Worm (Caenorhabditis elegans): ENCODE results near the gene K01C8.2.

Gene K01C8.2

DNA sequence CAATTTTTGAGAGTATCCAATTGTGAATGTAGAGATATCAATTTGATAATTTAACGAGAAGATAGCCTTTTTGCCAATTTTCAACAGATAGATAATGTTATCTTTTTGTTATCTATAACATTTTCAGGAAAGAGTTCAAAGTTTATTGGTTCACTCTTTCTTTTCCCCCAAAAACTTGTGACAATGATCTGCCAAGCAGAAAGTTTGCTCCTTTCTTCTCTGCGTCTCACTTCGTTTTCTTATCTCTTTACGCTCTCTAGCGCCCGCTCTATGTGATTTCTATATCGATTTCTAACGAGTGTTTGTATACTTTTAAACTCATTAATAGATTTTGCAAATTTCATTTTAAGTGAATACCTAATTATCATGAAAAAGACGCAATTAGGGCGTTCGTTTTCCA lies 42.8 kb downstream of the K01C8.2 start:
- peak; percentile 49; the same call in 1 of the 2 replicates for TF ChIP-seq hmg-1.2 (GFP tag; IDR thresholded peaks at IDR 0.05)
- TF ChIP-seq ekl-4 (GFP tag; IDR thresholded peaks at IDR 0.05), result peak; percentile 14; the same call in 1 of the 2 replicates
- no peak for TF ChIP-seq efl-1 (GFP tag; optimal IDR thresholded peaks at IDR 0.05)
- TF ChIP-seq lin-54 (GFP tag; optimal IDR thresholded peaks at IDR 0.05), result peak; percentile 13
- no peak for TF ChIP-seq ztf-25 (GFP tag; IDR thresholded peaks at IDR 0.05)
- 0 out of 2 replicates have a peak, but pooled peaks have one; percentile 16 for TF ChIP-seq Y79H2A.3 (GFP tag; conservative IDR thresholded peaks at IDR 0.05)
- TF ChIP-seq B0336.3 (GFP tag; IDR thresholded peaks at IDR 0.05), result no peak
- TF ChIP-seq B0019.2 (GFP tag; conservative IDR thresholded peaks at IDR 0.05), result no peak
- TF ChIP-seq nhr-80 (tag; optimal IDR thresholded peaks at IDR 0.05), result peak; percentile 44
- TF ChIP-seq hmg-20 (GFP tag; IDR thresholded peaks at IDR 0.05), result no peak

DNA sequence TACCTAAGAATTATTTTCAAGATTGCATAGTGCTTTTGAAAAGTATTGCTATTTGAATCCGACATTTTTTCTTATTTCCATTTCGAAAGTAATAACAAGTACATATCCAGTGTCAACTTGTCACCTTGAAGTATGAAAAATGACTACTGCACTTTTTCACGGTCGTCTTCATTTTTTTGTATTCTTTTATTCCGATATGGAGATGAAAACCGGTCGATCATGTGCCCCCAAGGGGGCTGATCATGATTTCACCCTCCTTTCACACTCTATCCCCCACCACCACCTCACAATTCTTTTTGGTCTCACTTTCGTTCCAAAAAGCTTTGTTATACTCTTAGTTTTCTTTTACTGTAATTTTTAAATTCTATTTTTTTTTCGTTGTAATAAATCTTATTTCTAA lies 43.3 kb downstream of the K01C8.2 start:
- TF ChIP-seq rec-8 (tag; optimal IDR thresholded peaks at IDR 0.05) (no peak), dpff-1 (tag; optimal IDR thresholded peaks at IDR 0.05) (no peak), pbrm-1 (GFP tag; IDR thresholded peaks at IDR 0.05) (no peak), F33H1.4 (GFP tag; IDR thresholded peaks at IDR 0.05) (no peak), zim-3 (tag; optimal IDR thresholded peaks at IDR 0.05) (no peak), nhr-90 (tag; optimal IDR thresholded peaks at IDR 0.05) (no peak), dox-1 (GFP tag; IDR thresholded peaks at IDR 0.05) (no peak), Y67H2A.10 (GFP tag; conservative IDR thresholded peaks at IDR 0.05) (no peak), lin-26 (GFP tag; IDR thresholded peaks at IDR 0.05) (no peak), ceh-79 (tag; optimal IDR thresholded peaks at IDR 0.05) (no peak), F49E8.2 (tag; optimal IDR thresholded peaks at IDR 0.05; ENCODE audit: insufficient read depth) (no peak), mel-28 (tag; optimal IDR thresholded peaks at IDR 0.05; ENCODE audit: borderline replicate concordance) (no peak), unc-130 (GFP tag; optimal IDR thresholded peaks at IDR 0.05) (no peak), C17E4.6 (GFP tag; IDR thresholded peaks at IDR 0.05) (no peak)

DNA sequence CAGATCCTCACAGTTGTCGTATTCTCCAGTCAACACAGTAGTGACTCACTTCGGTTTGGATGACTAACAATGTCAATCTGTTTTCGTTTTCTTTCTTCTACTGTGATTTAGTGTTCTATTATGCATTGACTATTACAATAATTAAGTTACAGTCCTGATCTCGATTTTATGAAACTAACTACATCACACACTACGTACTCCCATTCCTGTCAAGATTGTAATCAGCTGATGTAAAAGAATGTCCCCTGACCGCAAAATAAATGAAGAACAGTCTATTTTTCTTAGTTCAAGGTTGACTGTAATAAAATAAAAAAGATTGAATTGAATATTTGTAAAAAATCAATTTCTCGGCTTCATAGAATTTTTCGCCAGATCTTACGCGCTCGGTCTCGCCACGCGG lies 43.9 kb downstream of the K01C8.2 start:
- TF ChIP-seq lin-35 (GFP tag; optimal IDR thresholded peaks at IDR 0.05) (no peak), T07F8.4 (tag; optimal IDR thresholded peaks at IDR 0.05) (no peak), lin-26 (GFP tag; IDR thresholded peaks at IDR 0.05) (no peak), cebp-1 (GFP tag; IDR thresholded peaks at IDR 0.05) (no peak), cebp-1 (tag; optimal IDR thresholded peaks at IDR 0.05) (peak; percentile 54), aptf-2 (GFP tag; conservative IDR thresholded peaks at IDR 0.05) (no peak), F52B5.7 (tag; optimal IDR thresholded peaks at IDR 0.05) (no peak)

DNA sequence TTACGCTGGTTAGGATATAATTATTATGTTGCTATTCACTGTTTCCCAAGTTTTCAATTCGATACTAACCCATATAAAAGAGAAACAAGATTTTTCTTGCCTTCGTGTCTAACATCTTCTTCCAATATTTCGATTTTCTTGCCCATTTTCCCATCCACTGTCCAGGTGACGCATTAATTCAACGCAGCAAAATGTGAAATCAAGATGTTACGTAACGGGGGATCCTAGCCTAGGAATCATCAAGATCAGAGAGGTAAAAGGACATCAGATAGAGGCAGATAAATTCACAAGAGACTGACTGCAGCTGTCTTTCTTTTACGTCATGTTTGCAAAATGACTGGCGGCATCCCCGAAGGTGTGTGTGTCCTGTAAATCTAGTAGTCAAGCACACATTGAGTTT lies 44.6 kb downstream of the K01C8.2 start:
- 0 out of 2 replicates have a peak, but pooled peaks have one; percentile 8 for TF ChIP-seq hmg-1.2 (GFP tag; IDR thresholded peaks at IDR 0.05)
- no peak for TF ChIP-seq K11D2.4 (GFP tag; IDR thresholded peaks at IDR 0.05)

DNA sequence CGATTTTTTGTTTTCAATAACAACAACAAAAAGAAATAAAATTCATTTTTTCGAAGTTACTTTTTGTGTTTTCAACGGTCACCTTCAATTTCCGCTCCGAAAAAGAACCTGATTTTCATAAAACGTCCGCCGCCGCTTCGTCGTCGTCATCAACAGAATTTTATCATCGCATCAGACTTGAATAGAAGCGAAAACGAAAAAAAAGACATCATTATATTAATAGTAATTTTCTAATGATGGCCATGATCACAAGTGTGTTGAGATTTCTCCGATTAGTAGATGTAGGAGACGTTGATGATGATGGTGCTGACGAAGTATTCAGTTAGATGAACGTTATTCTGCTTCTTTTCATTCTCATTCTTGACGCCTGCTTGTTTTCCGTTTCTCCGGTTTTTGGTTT lies 45.3 kb downstream of the K01C8.2 start:
- TF ChIP-seq F22D6.2 (tag; optimal IDR thresholded peaks at IDR 0.05) (no peak), nhr-179 (tag; optimal IDR thresholded peaks at IDR 0.05) (no peak), xnd-1 (tag; optimal IDR thresholded peaks at IDR 0.05) (no peak), ztf-3 (GFP tag; optimal IDR thresholded peaks at IDR 0.05) (no peak), ztf-18 (tag; optimal IDR thresholded peaks at IDR 0.05) (no peak), snpc-1.3 (tag; optimal IDR thresholded peaks at IDR 0.05; ENCODE audit: insufficient read depth) (no peak), tbx-9 (tag; optimal IDR thresholded peaks at IDR 0.05; ENCODE audit: borderline replicate concordance) (no peak), efl-1 (GFP tag; optimal IDR thresholded peaks at IDR 0.05) (no peak), lsy-27 (tag; optimal IDR thresholded peaks at IDR 0.05; ENCODE audit: borderline replicate concordance, insufficient read depth) (no peak), nhr-27 (tag; optimal IDR thresholded peaks at IDR 0.05) (no peak), dpff-1 (tag; optimal IDR thresholded peaks at IDR 0.05) (no peak), chd-7 (tag; optimal IDR thresholded peaks at IDR 0.05) (no peak), let-526 (GFP tag; IDR thresholded peaks at IDR 0.05) (no peak), dpl-1 (GFP tag; optimal IDR thresholded peaks at IDR 0.05) (no peak), lin-26 (GFP tag; IDR thresholded peaks at IDR 0.05) (no peak), ztf-25 (GFP tag; IDR thresholded peaks at IDR 0.05) (no peak), lin-35 (GFP tag; optimal IDR thresholded peaks at IDR 0.05) (no peak), pbrm-1 (GFP tag; IDR thresholded peaks at IDR 0.05) (no peak)

All from whole organism, young adult.